Worm (Caenorhabditis elegans) whole organism, mixed stage, embryonic: ENCODE results near the gene oac-30.

Experiments
- ceh-83 ChIP-seq: fragments of 200-800 bp; sonication (Bioruptor generic); optimal IDR thresholded peaks from 2 replicates; lab custom pipeline; 2018; ENCODE audit warnings: mild to moderate bottlenecking, missing genetic modification characterization, missing compliant biosample characterization
- elt-1 ChIP-seq: sonication (generic microtip); optimal IDR thresholded peaks from 2 replicates; lab custom pipeline; 2017; ENCODE audit warnings: missing genetic modification characterization, mild to moderate bottlenecking, missing compliant biosample characterization, antibody characterized with exemption, moderate library complexity, borderline replicate concordance; ENCODE audit not compliant: insufficient read depth
- flh-1 ChIP-seq: fragments of 200-800 bp; sonication (Bioruptor generic); optimal IDR thresholded peaks from 2 replicates; lab custom pipeline; 2018; ENCODE audit warnings: mild to moderate bottlenecking, missing genetic modification characterization, moderate library complexity, missing compliant biosample characterization
- mep-1 ChIP-seq: fragments of 150-350 bp; optimal IDR thresholded peaks from 2 replicates; lab custom pipeline; 2017; ENCODE audit warnings: missing biosample characterization, missing genetic modification reagents, missing genetic modification characterization, inconsistent platforms
- nhr-12 ChIP-seq: fragments of 150-350 bp; optimal IDR thresholded peaks from 2 replicates; lab custom pipeline; 2014; ENCODE audit warnings: missing biosample characterization, missing genetic modification characterization
- nhr-28 ChIP-seq: fragments of 150-350 bp; optimal IDR thresholded peaks from 2 replicates; lab custom pipeline; 2014; ENCODE audit warnings: missing biosample characterization, missing genetic modification characterization
- unc-62 ChIP-seq: fragments of 150-350 bp; optimal IDR thresholded peaks from 2 replicates; lab custom pipeline; 2014; ENCODE audit warnings: missing biosample characterization, missing genetic modification reagents, missing genetic modification characterization
- ztf-11 ChIP-seq: fragments of 150-350 bp; optimal IDR thresholded peaks from 2 replicates; lab custom pipeline; 2014; ENCODE audit warnings: missing biosample characterization, missing genetic modification characterization

- TF ChIP-seq elt-1 (tag; lab: Kevin White, UChicago) (no peak), nhr-28 (tag; lab: Kevin White, UChicago) (no peak), ztf-11 (tag; lab: Kevin White, UChicago) (no peak), ceh-83 (GFP tag; lab: Kevin White, UChicago) (no peak), flh-1 (no peak), nhr-12 (tag; lab: Kevin White, UChicago) (no peak), unc-62 (GFP tag; lab: Kevin White, UChicago) (no peak), mep-1 (no peak)
Observed at ce11 chrII:1309892-1310516, 43.3 kb upstream of the oac-30 start, which contains the start of the genes alh-6 and fcho-1.
